Worm (Caenorhabditis elegans) whole organism, late embryonic: ENCODE data around the gene mrps-18B.
A peak's percentile ranks its signal among the peaks of the same experiment; 100 is the strongest.

Experiments
- K02D7.2 ChIP-seq: sonication (generic microtip); optimal IDR thresholded peaks from 2 replicates; lab custom pipeline; 2017; ENCODE audit warnings: mild to moderate bottlenecking, missing genetic modification characterization, missing compliant biosample characterization
- Y22D7AL.16 ChIP-seq: sonication (generic microtip); optimal IDR thresholded peaks from 2 replicates; lab custom pipeline; 2016; ENCODE audit warnings: missing genetic modification characterization, missing compliant biosample characterization
- ceh-18 ChIP-seq: sonication (generic microtip); optimal IDR thresholded peaks from 2 replicates; lab custom pipeline; 2016; ENCODE audit warnings: missing genetic modification characterization, missing compliant biosample characterization
- ceh-2 ChIP-seq: sonication (generic microtip); optimal IDR thresholded peaks from 2 replicates; lab custom pipeline; 2016; ENCODE audit warnings: missing genotype, missing genetic modification characterization, missing compliant biosample characterization
- ceh-45 ChIP-seq: fragments of 200-800 bp; sonication (Bioruptor generic); IDR thresholded peaks from 2 replicates; pipeline ENCODE4 v1.3.6; 2022; ENCODE audit warnings: missing genetic modification reagents, missing genetic modification characterization, missing compliant biosample characterization
- ceh-48 ChIP-seq: sonication (generic microtip); optimal IDR thresholded peaks from 2 replicates; lab custom pipeline; 2016; ENCODE audit warnings: missing genetic modification characterization, inconsistent platforms, missing compliant biosample characterization
- ceh-6 ChIP-seq: fragments of 200-800 bp; sonication (Bioruptor generic); optimal IDR thresholded peaks from 2 replicates; lab custom pipeline; 2018; ENCODE audit warnings: mild to moderate bottlenecking, missing genetic modification characterization, missing compliant biosample characterization
- che-1 ChIP-seq: sonication (generic microtip); optimal IDR thresholded peaks from 2 replicates; lab custom pipeline; 2016; ENCODE audit warnings: mild to moderate bottlenecking, missing genetic modification characterization, missing compliant biosample characterization
- dmd-4 ChIP-seq: sonication (generic microtip); optimal IDR thresholded peaks from 2 replicates; lab custom pipeline; 2016; ENCODE audit warnings: borderline replicate concordance, missing genetic modification characterization, missing compliant biosample characterization
- dve-1 ChIP-seq: sonication (generic microtip); optimal IDR thresholded peaks from 2 replicates; lab custom pipeline; 2017; ENCODE audit warnings: antibody characterized with exemption, mild to moderate bottlenecking, missing genetic modification characterization, missing compliant biosample characterization
- elt-2 ChIP-seq: sonication (generic microtip); optimal IDR thresholded peaks from 2 replicates; lab custom pipeline; 2016; ENCODE audit warnings: missing genetic modification reagents, missing genetic modification characterization, missing compliant biosample characterization
- elt-4 ChIP-seq: sonication (generic microtip); optimal IDR thresholded peaks from 2 replicates; lab custom pipeline; 2016; ENCODE audit warnings: missing genetic modification characterization, missing compliant biosample characterization
- ets-4 ChIP-seq: sonication (generic microtip); optimal IDR thresholded peaks from 2 replicates; lab custom pipeline; 2016; ENCODE audit warnings: missing genetic modification characterization, missing compliant biosample characterization
- eyg-1 ChIP-seq: sonication (generic microtip); optimal IDR thresholded peaks from 2 replicates; lab custom pipeline; 2016; ENCODE audit warnings: missing genotype, missing genetic modification characterization, missing compliant biosample characterization
- fax-1 ChIP-seq: sonication (generic microtip); optimal IDR thresholded peaks from 2 replicates; lab custom pipeline; 2016; ENCODE audit warnings: missing genotype, missing genetic modification characterization, missing compliant biosample characterization
- fkh-10 ChIP-seq: fragments of 150-350 bp; optimal IDR thresholded peaks from 2 replicates; lab custom pipeline; 2014; ENCODE audit warnings: missing biosample characterization, missing genetic modification reagents, missing genetic modification characterization
- fkh-6 ChIP-seq: sonication (generic microtip); optimal IDR thresholded peaks from 2 replicates; lab custom pipeline; 2016; ENCODE audit warnings: missing genetic modification characterization, missing compliant biosample characterization
- hlh-13 ChIP-seq: fragments of 200-800 bp; sonication (Bioruptor generic); optimal IDR thresholded peaks from 2 replicates; lab custom pipeline; 2018; ENCODE audit warnings: mild to moderate bottlenecking, missing genetic modification characterization, missing compliant biosample characterization
- hlh-30 ChIP-seq: sonication (generic microtip); optimal IDR thresholded peaks from 2 replicates; lab custom pipeline; 2017; ENCODE audit warnings: antibody characterized with exemption, missing genetic modification characterization, missing compliant biosample characterization; ENCODE audit not compliant: insufficient read depth
- hlh-6 ChIP-seq: sonication (generic microtip); optimal IDR thresholded peaks from 2 replicates; lab custom pipeline; 2016; ENCODE audit warnings: missing genotype, missing genetic modification characterization, missing compliant biosample characterization
- madf-2 ChIP-seq: sonication (generic microtip); optimal IDR thresholded peaks from 2 replicates; lab custom pipeline; 2017; ENCODE audit warnings: missing genetic modification characterization, missing compliant biosample characterization
- nfya-1 ChIP-seq: sonication (generic microtip); optimal IDR thresholded peaks from 2 replicates; lab custom pipeline; 2017; ENCODE audit warnings: missing genetic modification characterization, mild to moderate bottlenecking, missing compliant biosample characterization, antibody characterized with exemption, moderate library complexity
- nhr-11 ChIP-seq: fragments of 150-350 bp; optimal IDR thresholded peaks from 2 replicates; lab custom pipeline; 2014; ENCODE audit warnings: missing biosample characterization, missing genetic modification characterization
- nhr-232 ChIP-seq: sonication (generic microtip); optimal IDR thresholded peaks from 2 replicates; lab custom pipeline; 2016; ENCODE audit warnings: missing genetic modification characterization, missing compliant biosample characterization
- npax-4 ChIP-seq: sonication (generic microtip); optimal IDR thresholded peaks from 2 replicates; lab custom pipeline; 2016; ENCODE audit warnings: missing genetic modification characterization, missing compliant biosample characterization
- odd-2 ChIP-seq: sonication (generic microtip); optimal IDR thresholded peaks from 2 replicates; lab custom pipeline; 2017; ENCODE audit warnings: antibody characterized with exemption, mild to moderate bottlenecking, missing genetic modification characterization, missing compliant biosample characterization
- pax-1 ChIP-seq: fragments of 150-350 bp; optimal IDR thresholded peaks from 2 replicates; lab custom pipeline; 2014; ENCODE audit warnings: missing biosample characterization, missing genetic modification characterization
- pha-4 ChIP-seq: fragments of 150-350 bp; optimal IDR thresholded peaks from 2 replicates; lab custom pipeline; 2018; ENCODE audit warnings: missing biosample characterization, missing genetic modification reagents, missing genetic modification characterization
- pqm-1 ChIP-seq: sonication (generic microtip); optimal IDR thresholded peaks from 2 replicates; lab custom pipeline; 2016; ENCODE audit warnings: missing genetic modification characterization, missing compliant biosample characterization
- pros-1 ChIP-seq: fragments of 150-350 bp; optimal IDR thresholded peaks from 2 replicates; lab custom pipeline; 2014; ENCODE audit warnings: missing biosample characterization, missing genetic modification reagents, missing genetic modification characterization
- sox-2 ChIP-seq: fragments of 200-800 bp; sonication (Bioruptor generic); IDR thresholded peaks from 2 replicates; pipeline ENCODE4 v1.3.6; 2022; ENCODE audit warnings: missing genetic modification reagents, missing genetic modification characterization, missing compliant biosample characterization
- sox-4 ChIP-seq: sonication (generic microtip); optimal IDR thresholded peaks from 2 replicates; lab custom pipeline; 2017; ENCODE audit warnings: mild to moderate bottlenecking, missing genetic modification characterization, inconsistent platforms, missing compliant biosample characterization
- syd-9 ChIP-seq: sonication (generic microtip); optimal IDR thresholded peaks from 2 replicates; lab custom pipeline; 2016; ENCODE audit warnings: mild to moderate bottlenecking, missing genetic modification characterization, moderate library complexity, missing compliant biosample characterization
- tbx-2 ChIP-seq: sonication (generic microtip); optimal IDR thresholded peaks from 2 replicates; lab custom pipeline; 2016; ENCODE audit warnings: missing genetic modification characterization, missing compliant biosample characterization
- tbx-7 ChIP-seq: sonication (generic microtip); optimal IDR thresholded peaks from 2 replicates; lab custom pipeline; 2016; ENCODE audit warnings: missing genotype, missing genetic modification characterization, missing compliant biosample characterization
- ttx-3 ChIP-seq: sonication (generic microtip); optimal IDR thresholded peaks from 2 replicates; lab custom pipeline; 2016; ENCODE audit warnings: missing genetic modification reagents, missing genetic modification characterization, missing compliant biosample characterization
- unc-42 ChIP-seq: sonication (generic microtip); optimal IDR thresholded peaks from 2 replicates; lab custom pipeline; 2016; ENCODE audit warnings: missing genotype, missing genetic modification characterization, missing compliant biosample characterization
- unc-55 ChIP-seq: sonication (generic microtip); optimal IDR thresholded peaks from 2 replicates; lab custom pipeline; 2017; ENCODE audit warnings: missing biosample characterization, missing genetic modification reagents, missing genetic modification characterization

The mrps-18B gene

DNA sequence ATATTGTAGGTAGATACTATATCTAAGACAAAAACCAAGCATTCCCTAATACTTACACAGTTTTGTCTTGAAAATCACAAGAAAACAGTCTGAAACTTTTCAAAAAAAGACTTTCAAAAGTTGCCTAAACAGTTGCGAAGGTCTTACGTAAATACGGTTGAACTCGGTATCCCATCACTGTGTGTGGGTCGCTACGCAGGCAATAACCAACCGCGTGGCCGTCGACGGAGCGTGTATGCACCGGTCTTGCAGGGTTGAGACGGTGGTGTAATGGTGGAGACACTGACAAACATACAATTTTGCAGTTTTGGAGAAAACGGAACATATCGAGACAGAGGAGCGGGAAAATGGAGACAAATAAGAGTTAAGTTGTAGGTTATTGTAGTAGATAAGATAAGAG is 35.7 kb downstream of the mrps-18B start, which contains the start of gene iff-2 (continued):
- peak; percentile 56 for TF ChIP-seq ceh-6
- TF ChIP-seq ceh-48 (tag; lab: Kevin White, UChicago) = peak; percentile 49
- TF ChIP-seq eyg-1 (tag; lab: Kevin White, UChicago) = no peak
- TF ChIP-seq dmd-4 = peak; percentile 1
- TF ChIP-seq madf-2 = peak; percentile 70
- TF ChIP-seq syd-9 = peak; percentile 83
- peak; percentile 97 for TF ChIP-seq tbx-2
- TF ChIP-seq nhr-11 (tag; lab: Kevin White, UChicago) = peak; percentile 62
- TF ChIP-seq sox-4 (tag; lab: Kevin White, UChicago) = peak; percentile 50
- TF ChIP-seq npax-4 (tag; lab: Kevin White, UChicago) = no peak
- peak; percentile 68 for TF ChIP-seq fkh-6
- TF ChIP-seq pros-1 (tag; lab: Kevin White, UChicago) = peak; percentile 96
- peak; percentile 48 for TF ChIP-seq tbx-7 (tag; lab: Kevin White, UChicago)
- peak; percentile 14 for TF ChIP-seq K02D7.2
- peak; percentile 39; the same call in 1 of the 2 replicates for TF ChIP-seq sox-2 (GFP tag; lab: Robert Waterston, UW)

DNA sequence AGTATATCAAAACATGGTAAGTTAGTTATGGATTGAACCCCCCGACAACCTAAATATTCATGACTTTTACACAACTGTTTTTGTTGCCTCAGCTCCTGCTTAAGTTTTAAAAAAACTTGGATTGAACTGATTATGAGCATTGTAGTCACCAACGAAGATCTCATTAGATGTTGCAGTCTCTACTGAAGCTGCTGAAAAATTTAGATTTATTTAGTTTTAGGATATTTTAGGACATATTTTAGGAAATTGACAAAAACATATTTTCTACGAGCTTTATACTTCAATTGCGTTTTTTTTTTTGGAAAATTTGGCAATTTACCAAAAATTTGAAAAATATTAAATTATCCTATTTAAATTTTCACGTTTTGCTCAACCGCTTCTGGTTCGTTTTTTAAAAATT is 36.5 kb downstream of the mrps-18B start, which contains the start of gene F54C9.14:
F54C9.14 (plus strand) TSS at position 301 of the 400 bp plus-strand sequence.
- TF ChIP-seq K02D7.2 (no peak), fax-1 (tag; lab: Kevin White, UChicago) (no peak)

DNA sequence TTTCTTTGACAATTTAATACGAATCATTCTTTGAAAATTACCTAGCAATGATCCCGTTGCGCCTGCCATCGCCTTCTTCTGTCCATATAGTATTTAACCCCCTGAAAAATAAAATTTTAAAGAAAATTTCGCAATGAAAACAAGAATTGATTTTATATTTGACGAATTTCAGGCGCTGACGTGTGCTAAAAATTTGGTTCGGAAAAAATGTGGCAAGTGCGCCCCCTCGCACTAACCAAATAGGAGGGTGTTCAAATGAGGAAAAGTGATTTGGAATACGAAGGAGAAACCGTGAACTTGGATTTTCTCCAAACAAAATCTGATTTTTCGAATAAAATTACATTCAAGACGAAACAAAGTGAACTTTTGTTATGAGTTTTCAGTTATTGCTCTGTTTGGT is 40.6 kb downstream of the mrps-18B start, which contains the start of gene stc-1:
stc-1 (minus strand) TSS at position 101 of the 400 bp plus-strand sequence.
- TF ChIP-seq elt-2 = peak; percentile 3
- TF ChIP-seq che-1 = no peak

DNA sequence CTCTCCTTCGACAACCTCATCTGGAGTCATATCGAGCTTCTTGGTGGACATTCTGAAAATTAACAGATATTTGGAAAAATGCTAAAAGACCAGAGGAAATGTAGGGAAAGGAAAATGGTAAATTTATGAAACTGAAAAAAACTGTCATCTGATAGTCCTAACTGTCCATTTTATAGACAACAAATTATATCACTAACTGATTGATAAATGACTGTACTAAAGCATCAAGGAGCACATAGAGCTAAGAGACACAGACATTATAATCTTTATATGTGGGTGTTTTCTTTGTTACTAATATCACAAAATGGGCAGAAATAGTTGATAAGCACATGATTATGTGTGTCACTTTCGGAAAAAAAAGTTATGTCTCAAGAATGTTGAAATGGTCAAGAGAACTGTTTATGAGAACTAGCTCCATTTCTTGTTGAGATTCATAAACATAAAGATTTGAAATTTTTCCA is 41.4 kb downstream of the mrps-18B start, which contains the start of gene F54C9.3:
F54C9.3 (minus strand) TSS at position 51 of the 461 bp plus-strand sequence.
- TF ChIP-seq sox-2 (GFP tag; lab: Robert Waterston, UW) = no peak
- TF ChIP-seq fax-1 (tag; lab: Kevin White, UChicago) = no peak
- peak; percentile 74 for TF ChIP-seq elt-2
- TF ChIP-seq dve-1 (tag; lab: Kevin White, UChicago) = peak; percentile 1

DNA sequence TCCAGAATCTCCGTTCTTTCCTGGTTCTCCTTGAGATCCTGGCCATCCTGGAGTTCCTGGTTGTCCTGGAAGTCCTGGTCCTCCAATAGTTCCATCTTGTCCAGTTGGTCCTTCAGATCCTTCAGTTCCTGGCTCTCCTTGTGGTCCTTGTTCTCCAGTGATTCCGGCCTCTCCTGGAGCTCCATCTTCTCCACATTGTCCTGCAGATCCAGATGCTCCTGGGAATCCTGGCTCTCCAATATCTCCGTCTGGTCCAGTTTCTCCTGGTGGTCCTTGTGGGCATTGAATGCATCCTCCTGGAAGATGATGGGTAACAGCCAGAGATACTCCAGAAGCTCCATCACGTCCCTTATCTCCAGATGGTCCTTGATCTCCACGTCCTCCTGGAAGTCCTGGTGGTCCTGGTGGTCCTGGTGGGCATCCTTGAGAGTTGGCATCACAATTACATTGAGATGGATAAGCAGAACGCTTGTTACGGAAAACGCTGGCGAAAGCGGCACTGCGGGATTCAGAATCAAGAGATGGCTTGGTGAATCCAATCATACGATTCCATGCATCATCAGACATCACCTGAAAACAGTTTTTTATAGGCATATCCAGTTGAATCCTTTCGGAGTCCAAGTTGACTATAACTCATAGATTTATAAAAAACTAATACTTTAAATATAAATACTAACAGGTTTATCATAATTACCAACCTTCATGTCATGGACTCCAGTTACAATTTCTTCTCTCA is 42.9 kb downstream of the mrps-18B start:
- TF ChIP-seq odd-2 (tag; lab: Kevin White, UChicago) = no peak
- TF ChIP-seq unc-42 (tag; lab: Kevin White, UChicago) = no peak
- peak; percentile 60 for TF ChIP-seq hlh-6 (tag; lab: Kevin White, UChicago)
- TF ChIP-seq ceh-45 (GFP tag; lab: Robert Waterston, UW) = no peak
- TF ChIP-seq fkh-10 (GFP tag; lab: Kevin White, UChicago) = no peak
- TF ChIP-seq dmd-4 = no peak
- TF ChIP-seq fax-1 (tag; lab: Kevin White, UChicago) = no peak
- TF ChIP-seq nhr-232 (tag; lab: Kevin White, UChicago) = no peak

DNA sequence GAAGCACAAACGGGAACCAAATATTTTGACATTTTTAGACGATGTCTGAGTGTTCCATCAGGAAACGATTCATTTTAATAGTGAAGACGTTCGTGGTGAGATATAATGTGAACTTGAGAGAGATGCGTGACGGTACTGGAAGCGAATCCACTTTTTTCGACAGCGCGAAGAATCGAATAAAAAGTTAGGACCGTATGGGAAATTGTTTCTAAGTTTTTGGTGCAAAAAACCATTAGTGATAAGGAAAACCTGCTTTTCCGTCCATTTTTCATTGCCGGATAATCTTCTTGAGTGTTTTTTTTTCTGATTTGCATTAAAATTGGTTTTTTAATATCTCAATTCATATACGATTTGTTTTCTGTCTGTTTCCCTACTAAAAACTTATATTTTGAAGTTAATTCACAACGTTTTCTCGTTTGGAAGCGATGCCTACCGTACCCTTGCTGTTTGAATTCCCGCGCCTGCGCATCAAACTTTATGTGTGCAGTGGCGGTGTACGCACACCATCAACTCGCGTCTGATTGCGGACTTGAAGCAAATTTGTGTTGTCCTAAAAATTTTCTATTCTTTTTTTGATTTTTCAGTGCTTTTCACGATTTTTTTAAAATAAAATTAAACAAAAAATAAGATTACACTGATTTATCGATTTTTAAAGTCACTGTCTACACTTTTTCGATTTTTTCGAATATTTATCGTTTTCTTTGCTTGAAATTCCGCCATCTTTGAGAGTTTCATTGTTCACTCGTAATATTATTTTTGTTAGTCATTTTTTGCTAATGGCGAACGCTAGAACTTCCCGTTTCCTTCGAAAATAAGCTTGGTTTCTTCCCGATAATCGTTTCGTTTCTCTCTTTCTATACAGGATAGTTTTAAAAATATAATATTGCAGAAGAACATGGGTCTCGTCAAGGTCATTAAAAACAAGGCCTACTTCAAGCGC is 43.8 kb downstream of the mrps-18B start, which contains the start of the genes col-38 and rpl-5:
col-38 (minus strand) TSS at position 51 of the 940 bp plus-strand sequence.
rpl-5 (plus strand) TSS at position 890 of the 940 bp plus-strand sequence.
- TF ChIP-seq pax-1 (tag; lab: Kevin White, UChicago) (peak; percentile 80), nfya-1 (tag; lab: Kevin White, UChicago) (peak; percentile 87), che-1 (peak; percentile 27), unc-42 (tag; lab: Kevin White, UChicago) (peak; percentile 67), ceh-18 (peak; percentile 77), hlh-30 (tag; lab: Kevin White, UChicago) (peak; percentile 65), ets-4 (peak; percentile 46), dve-1 (tag; lab: Kevin White, UChicago) (peak; percentile 68), hlh-13 (no peak), Y22D7AL.16 (tag; lab: Kevin White, UChicago) (peak; percentile 26), pha-4 (tag; lab: Kevin White, UChicago) (no peak), pqm-1 (tag; lab: Kevin White, UChicago) (no peak), elt-4 (tag; lab: Kevin White, UChicago) (no peak), ttx-3 (peak; percentile 29), pros-1 (tag; lab: Kevin White, UChicago) (peak; percentile 10), ceh-2 (tag; lab: Kevin White, UChicago) (no peak), unc-55 (GFP tag; lab: Kevin White, UChicago) (peak; percentile 56), ceh-6 (no peak)
